Fruit fly (Drosophila melanogaster) whole organism, embryonic: Measurements from ENCODE around the gene CG10589.

Experiments
- Asciz ChIP-seq: fragments of 200-800 bp; sonication (Bioruptor generic); optimal IDR thresholded peaks from 2 replicates; lab custom pipeline; 2017; ENCODE audit warnings: missing biosample characterization, mild to moderate bottlenecking, missing genetic modification characterization, missing genetic modification reagents
- Awh ChIP-seq: fragments of 200-800 bp; sonication (Bioruptor generic); IDR thresholded peaks from 2 replicates; pipeline ENCODE4, ENCODE4 v1.3.6; 2022; ENCODE audit warnings: missing biosample characterization, missing genetic modification characterization
- Blimp-1 ChIP-seq: fragments of 200-800 bp; sonication (Bioruptor generic); optimal IDR thresholded peaks from 3 replicates; lab custom pipeline; 2018; ENCODE audit warnings: missing biosample characterization, missing genetic modification characterization, mild to moderate bottlenecking, moderate library complexity, missing genetic modification reagents
- CG10959 ChIP-seq: fragments of 200-800 bp; sonication (Bioruptor generic); IDR thresholded peaks from 2 replicates; pipeline ENCODE4 v1.3.6; 2022; ENCODE audit warnings: missing biosample characterization, missing genetic modification characterization
- CG11085 ChIP-seq: fragments of 200-800 bp; sonication (Bioruptor generic); IDR thresholded peaks from 2 replicates; pipeline ENCODE4 v1.3.6; 2022; ENCODE audit warnings: missing biosample characterization, missing genetic modification characterization
- CG11456 ChIP-seq: fragments of 200-800 bp; sonication (Bioruptor generic); IDR thresholded peaks from 3 replicates; pipeline ENCODE4 v1.3.6; 2022; ENCODE audit warnings: missing biosample characterization, missing genetic modification characterization
- CG12942 ChIP-seq: fragments of 200-800 bp; sonication (Bioruptor generic); optimal IDR thresholded peaks from 3 replicates; lab custom pipeline; 2016; ENCODE audit warnings: missing biosample characterization, missing genetic modification characterization
- CG13424 ChIP-seq: fragments of 200-800 bp; sonication (Bioruptor generic); optimal IDR thresholded peaks from 2 replicates; lab custom pipeline; 2019; ENCODE audit warnings: missing biosample characterization, mild to moderate bottlenecking, missing genetic modification characterization, moderate library complexity
- CG13894 ChIP-seq: fragments of 200-800 bp; sonication (Bioruptor generic); optimal IDR thresholded peaks from 3 replicates; lab custom pipeline; 2018; ENCODE audit warnings: missing biosample characterization, mild to moderate bottlenecking, missing genetic modification characterization, moderate library complexity
- CG1529 ChIP-seq: fragments of 200-800 bp; sonication (Bioruptor generic); optimal IDR thresholded peaks from 3 replicates; lab custom pipeline; 2018; ENCODE audit warnings: missing biosample characterization, missing genetic modification characterization
- CG1647 ChIP-seq: fragments of 200-800 bp; sonication (Bioruptor generic); optimal IDR thresholded peaks from 3 replicates; lab custom pipeline; 2016; ENCODE audit warnings: missing biosample characterization, missing genetic modification characterization
- CG2202 ChIP-seq: fragments of 200-800 bp; sonication (Bioruptor generic); optimal IDR thresholded peaks from 2 replicates; lab custom pipeline; 2018; ENCODE audit warnings: missing biosample characterization, mild to moderate bottlenecking, missing genetic modification characterization
- CG3163 ChIP-seq: fragments of 200-800 bp; sonication (Bioruptor generic); optimal IDR thresholded peaks from 3 replicates; lab custom pipeline; 2016; ENCODE audit warnings: missing biosample characterization, missing genetic modification characterization
- CG6654 ChIP-seq: fragments of 200-800 bp; sonication (Bioruptor generic); optimal IDR thresholded peaks from 2 replicates; lab custom pipeline; 2017; ENCODE audit warnings: missing biosample characterization, mild to moderate bottlenecking, missing genetic modification characterization
- CG7271 ChIP-seq: fragments of 200-800 bp; sonication (Bioruptor generic); optimal IDR thresholded peaks from 2 replicates; lab custom pipeline; 2018; ENCODE audit warnings: missing biosample characterization, mild to moderate bottlenecking, missing genetic modification characterization, moderate library complexity
- Chrac-16 ChIP-seq: fragments of 200-800 bp; sonication (Bioruptor generic); optimal IDR thresholded peaks from 3 replicates; lab custom pipeline; 2016; ENCODE audit warnings: missing biosample characterization, missing genetic modification characterization
- D ChIP-seq, 2 experiments: fragments of 200-800 bp in 1 of 2; fragments of >200 bp in 1 of 2; sonication (Bioruptor generic) in 1 of 2; optimal IDR thresholded peaks; 2 replicates in 1 of 2; 3 replicates in 1 of 2; lab custom pipeline; 2017; ENCODE audit warnings: mild to moderate bottlenecking in 1 of 2, missing biosample characterization in 1 of 2, missing genetic modification characterization in 1 of 2, missing genetic modification reagents in 1 of 2
- HLH4C ChIP-seq: fragments of 200-800 bp; sonication (Bioruptor generic); IDR thresholded peaks from 3 replicates; pipeline ENCODE4 v1.3.6; 2022; ENCODE audit warnings: missing biosample characterization, missing genetic modification characterization; ENCODE audit not compliant: partially characterized antibody
- Lhr ChIP-seq: fragments of 200-800 bp; sonication (Bioruptor generic); optimal IDR thresholded peaks from 3 replicates; lab custom pipeline; 2017; ENCODE audit warnings: mild to moderate bottlenecking, missing biosample characterization, missing genetic modification reagents, missing genetic modification characterization
- Neu2 ChIP-seq: fragments of 200-800 bp; sonication (Bioruptor generic); optimal IDR thresholded peaks from 3 replicates; lab custom pipeline; 2016; ENCODE audit warnings: missing biosample characterization, missing genetic modification characterization, borderline replicate concordance
- Optix ChIP-seq: fragments of 200-800 bp; sonication (Bioruptor generic); IDR thresholded peaks from 3 replicates; pipeline ENCODE4 v1.3.6; 2022; ENCODE audit warnings: missing biosample characterization, missing genetic modification characterization
- Ptx1 ChIP-seq: fragments of 200-800 bp; sonication (Bioruptor generic); IDR thresholded peaks from 2 replicates; pipeline ENCODE4 v1.3.6; 2022; ENCODE audit warnings: missing biosample characterization, missing genetic modification characterization
- Six4 ChIP-seq: fragments of 200-800 bp; sonication (Bioruptor generic); optimal IDR thresholded peaks from 2 replicates; lab custom pipeline; 2016; ENCODE audit warnings: missing biosample characterization, missing genetic modification characterization
- Sox102F ChIP-seq: fragments of 200-800 bp; sonication (Bioruptor generic); optimal IDR thresholded peaks from 2 replicates; lab custom pipeline; 2018; ENCODE audit warnings: missing biosample characterization, mild to moderate bottlenecking, missing genetic modification characterization, moderate library complexity
- Sry-δ ChIP-seq: fragments of 200-800 bp; sonication (Bioruptor generic); optimal IDR thresholded peaks from 2 replicates; lab custom pipeline; 2016; ENCODE audit warnings: missing biosample characterization, missing genetic modification characterization
- aop ChIP-seq: fragments of 200-800 bp; sonication (Bioruptor generic); IDR thresholded peaks from 2 replicates; pipeline ENCODE4 v1.3.6; 2022; ENCODE audit warnings: missing biosample characterization, missing genetic modification characterization
- ash1 ChIP-seq: fragments of 200-800 bp; sonication (Bioruptor generic); optimal IDR thresholded peaks from 2 replicates; lab custom pipeline; 2018; ENCODE audit warnings: missing biosample characterization, mild to moderate bottlenecking, missing genetic modification characterization
- bab2 ChIP-seq: fragments of 200-800 bp; sonication (Bioruptor generic); optimal IDR thresholded peaks from 2 replicates; lab custom pipeline; 2016; ENCODE audit warnings: missing biosample characterization, missing genetic modification characterization
- bowl ChIP-seq: fragments of 200-800 bp; sonication (Bioruptor generic); IDR thresholded peaks from 2 replicates; pipeline ENCODE4 v1.3.6; 2022; ENCODE audit warnings: missing biosample characterization, missing genetic modification characterization
- bsh ChIP-seq, 2 experiments: fragments of 200-800 bp; sonication (Bioruptor generic); optimal IDR thresholded peaks; 2 replicates each; lab custom pipeline; 2017 to 2018; ENCODE audit warnings: mild to moderate bottlenecking in 2 of 2, missing biosample characterization in 2 of 2, missing genetic modification characterization in 2 of 2, moderate library complexity in 1 of 2
- disco-r ChIP-seq: fragments of 200-800 bp; sonication (Bioruptor generic); optimal IDR thresholded peaks from 2 replicates; lab custom pipeline; 2016; ENCODE audit warnings: missing biosample characterization, missing genetic modification characterization
- en ChIP-seq: fragments of 200-800 bp; sonication (Bioruptor generic); optimal IDR thresholded peaks from 2 replicates; lab custom pipeline; 2016; ENCODE audit warnings: missing biosample characterization, missing genetic modification characterization
- esg ChIP-seq: fragments of 200-800 bp; sonication (Bioruptor generic); conservative IDR thresholded peaks from 2 replicates; pipeline ENCODE4 v1.3.6; 2022; ENCODE audit warnings: missing biosample characterization, missing genetic modification characterization
- gem ChIP-seq: fragments of 200-800 bp; sonication (Bioruptor generic); optimal IDR thresholded peaks from 2 replicates; lab custom pipeline; 2019; ENCODE audit warnings: missing biosample characterization, mild to moderate bottlenecking, missing genetic modification characterization, moderate library complexity
- grau ChIP-seq: fragments of 200-800 bp; optimal IDR thresholded peaks from 3 replicates; lab custom pipeline; 2019; ENCODE audit warnings: missing biosample characterization, mild to moderate bottlenecking, missing genetic modification characterization, moderate library complexity
- hth ChIP-seq: fragments of >200 bp; optimal IDR thresholded peaks from 2 replicates; lab custom pipeline; 2017; ENCODE audit warnings: inconsistent platforms
- klu ChIP-seq: fragments of 200-800 bp; sonication (Bioruptor generic); IDR thresholded peaks from 2 replicates; pipeline ENCODE4 v1.3.6; 2022; ENCODE audit warnings: missing biosample characterization, missing genetic modification characterization
- lmd ChIP-seq: fragments of 200-800 bp; sonication (Bioruptor generic); IDR thresholded peaks from 2 replicates; pipeline ENCODE4 v1.3.6; 2022; ENCODE audit warnings: missing biosample characterization, missing genetic modification characterization
- pb ChIP-seq: fragments of 200-800 bp; sonication (Bioruptor generic); optimal IDR thresholded peaks from 3 replicates; lab custom pipeline; 2016; ENCODE audit warnings: missing biosample characterization, missing genetic modification characterization
- peb ChIP-seq: fragments of 200-800 bp; sonication (Bioruptor generic); IDR thresholded peaks from 2 replicates; pipeline ENCODE4 v1.3.6; 2022; ENCODE audit warnings: missing biosample characterization, missing genetic modification characterization
- pfk ChIP-seq: fragments of 200-800 bp; sonication (Bioruptor generic); optimal IDR thresholded peaks from 2 replicates; lab custom pipeline; 2018; ENCODE audit warnings: missing biosample characterization, mild to moderate bottlenecking, missing genetic modification characterization, moderate library complexity
- phol ChIP-seq: fragments of 200-800 bp; sonication (Bioruptor generic); optimal IDR thresholded peaks from 3 replicates; lab custom pipeline; 2018; ENCODE audit warnings: missing biosample characterization, mild to moderate bottlenecking, missing genetic modification characterization, moderate library complexity
- rib ChIP-seq: fragments of 200-800 bp; sonication (Bioruptor generic); IDR thresholded peaks from 2 replicates; pipeline ENCODE4 v1.3.6; 2022; ENCODE audit warnings: missing biosample characterization, missing genetic modification characterization
- sima ChIP-seq: fragments of 200-800 bp; sonication (Bioruptor generic); optimal IDR thresholded peaks from 2 replicates; lab custom pipeline; 2016; ENCODE audit warnings: missing biosample characterization, missing genetic modification characterization
- sob ChIP-seq: fragments of 200-800 bp; sonication (Bioruptor generic); IDR thresholded peaks from 2 replicates; pipeline ENCODE4 v1.3.6; 2022; ENCODE audit warnings: missing biosample characterization, missing genetic modification characterization
- sug ChIP-seq: fragments of 200-800 bp; optimal IDR thresholded peaks from 2 replicates; lab custom pipeline; 2019; ENCODE audit warnings: missing biosample characterization, mild to moderate bottlenecking, missing genetic modification characterization, moderate library complexity
- tap ChIP-seq: fragments of 200-800 bp; optimal IDR thresholded peaks from 3 replicates; lab custom pipeline; 2019; ENCODE audit warnings: missing biosample characterization, mild to moderate bottlenecking, missing genetic modification characterization, moderate library complexity
- tio ChIP-seq: fragments of 200-800 bp; sonication (Bioruptor generic); optimal IDR thresholded peaks from 2 replicates; lab custom pipeline; 2017; ENCODE audit warnings: missing biosample characterization, missing genetic modification characterization, inconsistent platforms
- trh ChIP-seq: fragments of 200-800 bp; sonication (Bioruptor generic); optimal IDR thresholded peaks from 2 replicates; lab custom pipeline; 2016; ENCODE audit warnings: missing biosample characterization, missing genetic modification characterization
- unpg ChIP-seq: fragments of 200-800 bp; sonication (Bioruptor generic); optimal IDR thresholded peaks from 3 replicates; lab custom pipeline; 2018; ENCODE audit warnings: missing biosample characterization, mild to moderate bottlenecking, missing genetic modification characterization, moderate library complexity

The CG10589 gene

DNA sequence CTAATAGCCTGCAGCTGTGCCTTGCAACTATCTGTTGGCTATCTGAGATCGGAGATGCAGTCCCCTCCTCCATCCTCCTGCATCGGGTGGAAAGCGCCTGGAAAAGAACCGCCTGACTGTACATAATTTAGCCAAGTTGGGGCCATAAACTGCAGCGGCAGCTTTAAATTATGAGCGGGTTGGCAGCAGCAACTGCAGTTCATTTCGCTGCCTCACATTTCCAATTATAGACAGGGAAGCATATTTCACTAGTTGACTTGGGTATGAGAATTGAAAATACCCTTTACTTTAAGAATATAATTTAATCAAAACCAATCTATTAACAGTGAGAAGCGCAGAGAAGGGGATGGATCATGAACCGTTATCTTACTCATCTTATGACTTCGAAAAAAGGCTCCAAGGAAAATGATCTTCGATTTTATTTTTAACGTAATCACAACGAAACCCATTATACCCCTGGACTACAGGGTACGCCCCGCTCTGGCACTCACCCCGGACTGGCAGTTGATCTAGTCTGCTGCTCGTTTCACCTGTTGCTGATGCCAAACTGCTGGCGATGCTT lies 4.5 kb upstream of the CG10589 start (continued):
- TF ChIP-seq CG6654 (GFP tag; lab: Kevin White, UChicago) (no peak), CG1529 (GFP tag; lab: Kevin White, UChicago) (peak; percentile 38), bowl (GFP tag; lab: Robert Waterston, UW) (no peak), tio (GFP tag; lab: Kevin White, UChicago) (peak; percentile 14), Sry-δ (no peak), pb (GFP tag; lab: Kevin White, UChicago) (no peak), CG12942 (GFP tag; lab: Kevin White, UChicago) (no peak), Awh (GFP tag; lab: Robert Waterston, UW) (0 out of 2 replicates have a peak, but pooled peaks have one; percentile 26), peb (GFP tag; lab: Robert Waterston, UW) (0 out of 2 replicates have a peak, but pooled peaks have one; percentile 40), bsh (GFP tag; optimal IDR thresholded peaks at IDR 0.05; lab: Kevin White, UChicago) (peak; percentile 76 to 83), klu (GFP tag; lab: Robert Waterston, UW) (no peak), CG11456 (no peak), CG1647 (GFP tag; lab: Kevin White, UChicago) (peak; percentile 22), tap (tag; lab: Kevin White, UChicago) (peak; percentile 39), Optix (GFP tag; lab: Robert Waterston, UW) (0 out of 3 replicates have a peak, but pooled peaks have one; percentile 49), rib (GFP tag; lab: Robert Waterston, UW) (no peak), Neu2 (GFP tag; lab: Kevin White, UChicago) (no peak), CG13894 (tag; lab: Kevin White, UChicago) (no peak), lmd (peak; percentile 39; the same call in 1 of the 2 replicates), disco-r (GFP tag; lab: Kevin White, UChicago) (no peak), trh (peak; percentile 9), Six4 (peak; percentile 3), Asciz (GFP tag; lab: Kevin White, UChicago) (peak; percentile 41), bab2 (GFP tag; lab: Kevin White, UChicago) (peak; percentile 34), CG7271 (no peak), esg (GFP tag; lab: Robert Waterston, UW) (no peak; the same call in 1 of the 2 replicates), Lhr (GFP tag; lab: Kevin White, UChicago) (peak; percentile 1), sima (GFP tag; lab: Kevin White, UChicago) (no peak), HLH4C (no peak), ash1 (no peak), phol (peak; percentile 63), Sox102F (GFP tag; lab: Kevin White, UChicago) (peak; percentile 71), CG10959 (GFP tag; lab: Robert Waterston, UW) (peak; percentile 70), CG2202 (peak; percentile 59), Chrac-16 (GFP tag; lab: Kevin White, UChicago) (peak; percentile 61), en (peak; percentile 5), aop (GFP tag; lab: Robert Waterston, UW) (no peak), sug (tag; lab: Kevin White, UChicago) (no peak), CG13424 (tag; lab: Kevin White, UChicago) (peak; percentile 29), sob (GFP tag; lab: Robert Waterston, UW) (no peak), D (optimal IDR thresholded peaks at IDR 0.05; lab: Kevin White, UChicago) (no peak), D (GFP tag; optimal IDR thresholded peaks at IDR 0.05; lab: Kevin White, UChicago) (peak; percentile 56), unpg (GFP tag; lab: Kevin White, UChicago) (peak; percentile 53), hth (lab: Kevin White, UChicago) (no peak), CG3163 (GFP tag; lab: Kevin White, UChicago) (no peak), grau (peak; percentile 51), Ptx1 (GFP tag; lab: Robert Waterston, UW) (0 out of 2 replicates have a peak, but pooled peaks have one; percentile 27), pfk (GFP tag; lab: Kevin White, UChicago) (no peak), Blimp-1 (GFP tag; lab: Kevin White, UChicago) (peak; percentile 69), gem (tag; lab: Kevin White, UChicago) (peak; percentile 72), CG11085 (GFP tag; lab: Robert Waterston, UW) (no peak)
